Worm (Caenorhabditis elegans): Measurements from ENCODE around the gene zyg-12.

zyg-12 gene

DNA sequence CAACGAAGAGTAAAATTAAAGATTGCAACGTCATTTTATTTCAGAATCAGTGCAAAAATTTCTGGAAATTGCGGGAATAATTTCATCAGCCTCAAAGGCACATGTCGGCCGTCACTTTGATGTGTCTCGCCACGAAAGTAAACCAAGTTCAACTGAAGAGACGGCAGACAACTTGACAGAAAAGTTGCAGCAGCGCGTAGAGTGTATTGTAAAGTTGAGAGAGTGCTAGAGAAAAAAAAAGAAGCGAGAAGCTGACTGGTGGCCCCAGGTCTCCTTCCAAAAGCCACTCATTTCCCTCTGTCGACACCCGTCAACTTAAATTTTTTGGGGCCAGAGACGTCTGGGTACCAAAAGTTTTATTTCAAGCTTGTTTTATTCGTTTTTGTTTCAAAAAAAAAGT lies 45.4 kb upstream of the zyg-12 start:
- TF ChIP-seq ccch-3 (GFP tag; optimal IDR thresholded peaks at IDR 0.05) (no peak), egrh-3 (GFP tag; IDR thresholded peaks at IDR 0.05) (no peak), cebp-1 (GFP tag; IDR thresholded peaks at IDR 0.05) (peak; percentile 66), cebp-1 (tag; optimal IDR thresholded peaks at IDR 0.05) (peak; percentile 80), dpff-1 (tag; optimal IDR thresholded peaks at IDR 0.05) (no peak), mxl-1 (tag; optimal IDR thresholded peaks at IDR 0.05) (no peak), let-526 (GFP tag; IDR thresholded peaks at IDR 0.05) (peak; percentile 32; the same call in 1 of the 2 replicates), dpl-1 (GFP tag; optimal IDR thresholded peaks at IDR 0.05) (peak; percentile 31), ZK185.1 (tag; optimal IDR thresholded peaks at IDR 0.05; ENCODE audit: poor library complexity, severe bottlenecking) (peak; percentile 58), madf-6 (GFP tag; IDR thresholded peaks at IDR 0.05) (peak; percentile 82), bed-2 (GFP tag; IDR thresholded peaks at IDR 0.05) (no peak), ekl-4 (GFP tag; IDR thresholded peaks at IDR 0.05) (peak; percentile 64), snpc-4 (GFP tag; optimal IDR thresholded peaks at IDR 0.05) (peak; percentile 47), snpc-4 (tag; optimal IDR thresholded peaks at IDR 0.05) (peak; percentile 59 to 84 (median 65)), Y67H2A.10 (GFP tag; conservative IDR thresholded peaks at IDR 0.05) (0 out of 2 replicates have a peak, but pooled peaks have one; percentile 49), hlh-26 (GFP tag; conservative IDR thresholded peaks at IDR 0.05) (no peak), lin-35 (GFP tag; optimal IDR thresholded peaks at IDR 0.05) (peak in 1 of 3 experiments; percentile 68), Y53G8AR.9 (GFP tag; conservative IDR thresholded peaks at IDR 0.05) (no peak), F49E8.2 (tag; optimal IDR thresholded peaks at IDR 0.05; ENCODE audit: insufficient read depth) (peak; percentile 44), nhr-27 (tag; optimal IDR thresholded peaks at IDR 0.05) (no peak), die-1 (tag; optimal IDR thresholded peaks at IDR 0.05) (no peak), zfh-2 (GFP tag; conservative IDR thresholded peaks at IDR 0.05) (no peak; the same call in 1 of the 2 replicates), nfya-2 (GFP tag; IDR thresholded peaks at IDR 0.05) (no peak), ets-4 (GFP tag; optimal IDR thresholded peaks at IDR 0.05) (no peak), attf-6 (GFP tag; IDR thresholded peaks at IDR 0.05) (no peak), nhr-179 (tag; optimal IDR thresholded peaks at IDR 0.05) (no peak), cebp-2 (GFP tag; IDR thresholded peaks at IDR 0.05) (no peak), ceh-91 (GFP tag; IDR thresholded peaks at IDR 0.05) (peak; percentile 39; the same call in 1 of the 2 replicates), ztf-25 (GFP tag; IDR thresholded peaks at IDR 0.05) (no peak), ztf-26 (tag; optimal IDR thresholded peaks at IDR 0.05) (no peak), rpc-1 (optimal IDR thresholded peaks at IDR 0.05) (peak; percentile 36), rpc-1 (tag; optimal IDR thresholded peaks at IDR 0.05) (no peak), rec-8 (tag; optimal IDR thresholded peaks at IDR 0.05) (no peak), zim-3 (tag; optimal IDR thresholded peaks at IDR 0.05) (no peak), snpc-3.4 (tag; optimal IDR thresholded peaks at IDR 0.05) (peak; percentile 60), ama-1 (optimal IDR thresholded peaks at IDR 0.05) (no peak), ama-1 (GFP tag; optimal IDR thresholded peaks at IDR 0.05) (no peak), hsf-1 (GFP tag; IDR thresholded peaks at IDR 0.05) (peak; percentile 96), tlf-1 (GFP tag; optimal IDR thresholded peaks at IDR 0.05) (peak; percentile 46), rcor-1 (GFP tag; IDR thresholded peaks at IDR 0.05) (peak; percentile 61), sptf-2 (GFP tag; optimal IDR thresholded peaks at IDR 0.05) (no peak), sea-2 (GFP tag; IDR thresholded peaks at IDR 0.05) (no peak), F23B12.7 (tag; optimal IDR thresholded peaks at IDR 0.05; ENCODE audit: insufficient read depth) (peak; percentile 80), tbp1 (GFP tag; optimal IDR thresholded peaks at IDR 0.05) (peak; percentile 62), snpc-1.1 (tag; optimal IDR thresholded peaks at IDR 0.05; ENCODE audit: insufficient read depth) (peak; percentile 52), fkh-3 (tag; optimal IDR thresholded peaks at IDR 0.05) (no peak), tbx-9 (tag; optimal IDR thresholded peaks at IDR 0.05; ENCODE audit: borderline replicate concordance) (no peak), aptf-3 (GFP tag; IDR thresholded peaks at IDR 0.05) (no peak), F37B4.10 (GFP tag; IDR thresholded peaks at IDR 0.05) (no peak)
